Worm (Caenorhabditis elegans) whole organism, L2 larva: ENCODE data around the gene C06A1.3.

Experiments
- egl-27 ChIP-seq: sonication (generic microtip); optimal IDR thresholded peaks from 3 replicates; lab custom pipeline; 2017; ENCODE audit warnings: missing biosample characterization, missing genetic modification reagents, missing genetic modification characterization
- elt-3 ChIP-seq: sonication (generic microtip); optimal IDR thresholded peaks from 2 replicates; lab custom pipeline; 2017; ENCODE audit warnings: missing biosample characterization, missing genetic modification characterization
- lin-13 ChIP-seq: fragments of 150-350 bp; optimal IDR thresholded peaks from 2 replicates; lab custom pipeline; 2014; ENCODE audit warnings: missing biosample characterization, missing genetic modification reagents, missing genetic modification characterization
- lin-39 ChIP-seq: fragments of 150-350 bp; optimal IDR thresholded peaks from 2 replicates; lab custom pipeline; 2014; ENCODE audit warnings: missing biosample characterization, missing genetic modification reagents, missing genetic modification characterization
- nhr-11 ChIP-seq: fragments of 150-350 bp; optimal IDR thresholded peaks from 2 replicates; lab custom pipeline; 2014; ENCODE audit warnings: missing biosample characterization, missing genetic modification characterization
- nhr-237 ChIP-seq: fragments of 150-350 bp; optimal IDR thresholded peaks from 2 replicates; lab custom pipeline; 2014; ENCODE audit warnings: missing biosample characterization, missing genetic modification characterization
- nhr-77 ChIP-seq: fragments of 150-350 bp; optimal IDR thresholded peaks from 2 replicates; lab custom pipeline; 2014; ENCODE audit warnings: missing biosample characterization, missing genetic modification characterization
- snpc-4 ChIP-seq: fragments of 150-350 bp; optimal IDR thresholded peaks from 2 replicates; lab custom pipeline; 2014; ENCODE audit warnings: missing biosample characterization, missing genetic modification characterization
- unc-62 ChIP-seq: fragments of 150-350 bp; optimal IDR thresholded peaks from 2 replicates; lab custom pipeline; 2014; ENCODE audit warnings: missing biosample characterization, missing genetic modification reagents, missing genetic modification characterization
- zag-1 ChIP-seq: fragments of 150-350 bp; optimal IDR thresholded peaks from 2 replicates; lab custom pipeline; 2014; ENCODE audit warnings: missing biosample characterization, missing genetic modification characterization

- no peak for TF ChIP-seq snpc-4 (tag; lab: Kevin White, UChicago)
- no peak for TF ChIP-seq nhr-237 (tag; lab: Kevin White, UChicago)
- TF ChIP-seq elt-3 (tag; lab: Kevin White, UChicago) = no peak
- no peak for TF ChIP-seq nhr-11 (tag; lab: Kevin White, UChicago)
- no peak for TF ChIP-seq zag-1 (tag; lab: Kevin White, UChicago)
- TF ChIP-seq nhr-77 (tag; lab: Kevin White, UChicago) = no peak
- TF ChIP-seq unc-62 (GFP tag; lab: Kevin White, UChicago) = no peak
- no peak for TF ChIP-seq lin-13 (GFP tag; lab: Kevin White, UChicago)
- TF ChIP-seq lin-39 (tag; lab: Kevin White, UChicago) = no peak
- no peak for TF ChIP-seq egl-27 (tag; lab: Kevin White, UChicago)
Measured at ce11 chrII:10556550-10557205, 15.4 kb upstream of the C06A1.3 start.
